Worm (Caenorhabditis elegans) whole organism, L4 larva: ENCODE results near the gene sek-4.

Experiments used
- R02D3.7 ChIP-seq: fragments of 150-350 bp; sonication (generic microtip); optimal IDR thresholded peaks from 3 replicates; lab custom pipeline; 2014; ENCODE audit warnings: missing biosample characterization, missing genetic modification characterization
- T26A8.4 ChIP-seq: fragments of 200-800 bp; sonication (Bioruptor generic); IDR thresholded peaks from 2 replicates; pipeline ENCODE4 v1.3.6; 2022; ENCODE audit warnings: missing genetic modification characterization, missing compliant biosample characterization
- Y75B8A.6 ChIP-seq: fragments of 200-800 bp; sonication (Bioruptor generic); IDR thresholded peaks from 2 replicates; pipeline ENCODE4 v1.3.6; 2022; ENCODE audit warnings: missing genetic modification reagents, missing genetic modification characterization, missing compliant biosample characterization
- aha-1 ChIP-seq: fragments of 150-350 bp; peaks from one replicate; lab custom pipeline; 2014; ENCODE audit warnings: missing biosample characterization, missing genetic modification characterization
- ceh-44 ChIP-seq: fragments of 200-800 bp; sonication (Bioruptor generic); IDR thresholded peaks from 2 replicates; pipeline ENCODE4 v1.3.6; 2022; ENCODE audit warnings: missing genetic modification reagents, missing genetic modification characterization, missing compliant biosample characterization
- ceh-62 ChIP-seq: sonication (generic microtip); optimal IDR thresholded peaks from 2 replicates; lab custom pipeline; 2017; ENCODE audit warnings: missing biosample characterization, missing genetic modification characterization
- daf-16 ChIP-seq, 3 experiments: sonication (generic microtip); optimal IDR thresholded peaks; 2 replicates each; lab custom pipeline; 2016 to 2017; ENCODE audit warnings: missing genetic modification characterization in 3 of 3, missing genetic modification reagents in 3 of 3, mild to moderate bottlenecking in 2 of 3, missing compliant biosample characterization in 2 of 3, missing biosample characterization in 1 of 3, moderate library complexity in 1 of 3
- dmd-6 ChIP-seq: fragments of 200-800 bp; sonication (Bioruptor generic); IDR thresholded peaks from 2 replicates; pipeline ENCODE4 v1.3.6; 2022; ENCODE audit warnings: missing genetic modification reagents, missing genetic modification characterization, missing compliant biosample characterization
- dve-1 ChIP-seq: sonication (generic microtip); optimal IDR thresholded peaks from 2 replicates; lab custom pipeline; 2017; ENCODE audit warnings: antibody characterized with exemption, mild to moderate bottlenecking, missing genetic modification characterization, missing compliant biosample characterization; ENCODE audit not compliant: insufficient read depth
- egl-43 ChIP-seq: fragments of 200-800 bp; sonication (Bioruptor generic); IDR thresholded peaks from 2 replicates; pipeline ENCODE4 v1.3.6; 2022; ENCODE audit warnings: missing genetic modification reagents, missing genetic modification characterization, missing compliant biosample characterization
- hif-1 ChIP-seq, 2 experiments: sonication (generic microtip); optimal IDR thresholded peaks; 2 replicates each; lab custom pipeline; 2016 to 2017; ENCODE audit warnings: missing compliant biosample characterization in 2 of 2, missing genetic modification characterization in 2 of 2, missing genetic modification reagents in 2 of 2, missing genotype in 2 of 2, mild to moderate bottlenecking in 1 of 2
- hlh-11 ChIP-seq: fragments of 200-800 bp; sonication (Bioruptor generic); optimal IDR thresholded peaks from 2 replicates; lab custom pipeline; 2018; ENCODE audit warnings: mild to moderate bottlenecking, missing genetic modification characterization, missing compliant biosample characterization
- hlh-30 ChIP-seq: sonication (generic microtip); optimal IDR thresholded peaks from 2 replicates; lab custom pipeline; 2017; ENCODE audit warnings: antibody characterized with exemption, mild to moderate bottlenecking, missing genetic modification characterization, missing compliant biosample characterization; ENCODE audit not compliant: insufficient read depth
- lim-7 ChIP-seq: fragments of 200-800 bp; sonication (Bioruptor generic); IDR thresholded peaks from 2 replicates; pipeline ENCODE4 v1.3.6; 2022; ENCODE audit warnings: missing genetic modification characterization, missing compliant biosample characterization
- lin-13 ChIP-seq: fragments of 150-350 bp; optimal IDR thresholded peaks from 2 replicates; lab custom pipeline; 2014; ENCODE audit warnings: missing biosample characterization, missing genetic modification reagents, missing genetic modification characterization
- lsy-2 ChIP-seq, 2 experiments: fragments of 150-350 bp in 1 of 2; sonication (generic microtip) in 1 of 2; optimal IDR thresholded peaks; 2 replicates each; lab custom pipeline; 2014 to 2017; ENCODE audit warnings: missing biosample characterization in 2 of 2, missing genetic modification characterization in 2 of 2
- mdl-1 ChIP-seq, 2 experiments: fragments of 150-350 bp in 1 of 2; sonication (generic microtip) in 1 of 2; optimal IDR thresholded peaks; 2 replicates each; lab custom pipeline; 2014 to 2017; ENCODE audit warnings: missing biosample characterization in 2 of 2, missing genetic modification characterization in 2 of 2
- mdt-29 ChIP-seq: fragments of 200-800 bp; sonication (Bioruptor generic); IDR thresholded peaks from 2 replicates; pipeline ENCODE4 v1.3.6; 2022; ENCODE audit warnings: missing genetic modification reagents, missing genetic modification characterization, missing compliant biosample characterization
- mep-1 ChIP-seq: fragments of 150-350 bp; sonication (generic microtip); optimal IDR thresholded peaks from 3 replicates; lab custom pipeline; 2014; ENCODE audit warnings: missing biosample characterization, missing genetic modification characterization
- mxl-3 ChIP-seq: fragments of 200-800 bp; sonication (Bioruptor generic); optimal IDR thresholded peaks from 2 replicates; lab custom pipeline; 2018; ENCODE audit warnings: mild to moderate bottlenecking, missing genetic modification characterization, missing compliant biosample characterization
- nhr-10 ChIP-seq: fragments of 150-350 bp; optimal IDR thresholded peaks from 2 replicates; lab custom pipeline; 2014; ENCODE audit warnings: missing biosample characterization, missing genetic modification characterization
- nhr-102 ChIP-seq: sonication (generic microtip); optimal IDR thresholded peaks from 2 replicates; lab custom pipeline; 2016; ENCODE audit warnings: mild to moderate bottlenecking, missing genetic modification characterization, moderate library complexity, missing compliant biosample characterization
- nhr-111 ChIP-seq: fragments of 200-800 bp; sonication (Bioruptor generic); optimal IDR thresholded peaks from 2 replicates; lab custom pipeline; 2018; ENCODE audit warnings: mild to moderate bottlenecking, missing genetic modification characterization, missing compliant biosample characterization
- nhr-28 ChIP-seq: fragments of 150-350 bp; optimal IDR thresholded peaks from 2 replicates; lab custom pipeline; 2014; ENCODE audit warnings: missing biosample characterization, missing genetic modification characterization
- pha-4 ChIP-seq, 2 experiments: fragments of 150-350 bp in 1 of 2; fragments of 200-800 bp in 1 of 2; sonication (Bioruptor generic) in 1 of 2; IDR thresholded peaks in 1 of 2; optimal IDR thresholded peaks in 1 of 2; 2 replicates each; pipeline versions ENCODE4 v1.3.6 to Lab custom; 2014 to 2022; ENCODE audit warnings: missing genetic modification characterization in 2 of 2, missing genetic modification reagents in 2 of 2, missing biosample characterization in 1 of 2, missing compliant biosample characterization in 1 of 2
- rbr-2 ChIP-seq: sonication (generic microtip); optimal IDR thresholded peaks from 2 replicates; lab custom pipeline; 2016; ENCODE audit warnings: missing genotype, missing genetic modification characterization, missing compliant biosample characterization
- sdz-12 ChIP-seq: fragments of 200-800 bp; sonication (Bioruptor generic); optimal IDR thresholded peaks from 2 replicates; lab custom pipeline; 2018; ENCODE audit warnings: mild to moderate bottlenecking, missing genetic modification characterization, missing compliant biosample characterization
- set-16 ChIP-seq: fragments of 200-800 bp; sonication (Bioruptor generic); IDR thresholded peaks from 2 replicates; pipeline ENCODE4 v1.3.6; 2022; ENCODE audit warnings: missing genetic modification reagents, missing genetic modification characterization, missing compliant biosample characterization
- spr-1 ChIP-seq: sonication (generic microtip); optimal IDR thresholded peaks from 2 replicates; lab custom pipeline; 2016; ENCODE audit warnings: mild to moderate bottlenecking, missing genetic modification characterization, missing compliant biosample characterization
- tra-1 ChIP-seq: fragments of 200-800 bp; sonication (Bioruptor generic); IDR thresholded peaks from 2 replicates; pipeline ENCODE4 v1.3.6; 2022; ENCODE audit warnings: missing genetic modification reagents, missing genetic modification characterization, missing compliant biosample characterization
- unc-130 ChIP-seq: sonication (generic microtip); optimal IDR thresholded peaks from 2 replicates; lab custom pipeline; 2016; ENCODE audit warnings: missing genetic modification reagents, missing genetic modification characterization, missing compliant biosample characterization
- unc-62 ChIP-seq, 3 experiments: fragments of 150-350 bp in 1 of 3; sonication (generic microtip); optimal IDR thresholded peaks in 2 of 3; peaks in 1 of 3; 1 replicate in 1 of 3; 2 replicates in 2 of 3; lab custom pipeline; 2014 to 2017; ENCODE audit warnings: missing biosample characterization in 3 of 3, missing genetic modification characterization in 3 of 3, missing genetic modification reagents in 3 of 3, missing genotype in 1 of 3
- zag-1 ChIP-seq: fragments of 150-350 bp; optimal IDR thresholded peaks from 2 replicates; lab custom pipeline; 2014; ENCODE audit warnings: missing biosample characterization, missing genetic modification characterization
- ztf-7 ChIP-seq: fragments of 150-350 bp; optimal IDR thresholded peaks from 2 replicates; lab custom pipeline; 2014; ENCODE audit warnings: missing biosample characterization, missing genetic modification characterization

The sek-4 gene

ce11 chrX:5354022-5354876 is 20.6 kb upstream of the sek-4 start, which contains the start of gene pfn-2 (continued):
- TF ChIP-seq lsy-2 (tag; optimal IDR thresholded peaks at IDR 0.05; lab: Kevin White, UChicago) (peak in 1 of 2 experiments; percentile 14), hlh-11 (peak; percentile 63), set-16 (GFP tag; lab: Robert Waterston, UW) (peak; percentile 94)

- TF ChIP-seq rbr-2 (no peak), sdz-12 (GFP tag; lab: Kevin White, UChicago) (no peak), R02D3.7 (no peak), mdt-29 (GFP tag; lab: Robert Waterston, UW) (peak; percentile 35; the same call in 1 of the 2 replicates), aha-1 (tag; lab: Kevin White, UChicago) (peak; percentile 100), zag-1 (tag; lab: Kevin White, UChicago) (no peak), dve-1 (tag; lab: Kevin White, UChicago) (peak; percentile 62), dmd-6 (GFP tag; lab: Robert Waterston, UW) (peak; percentile 57), ceh-44 (GFP tag; lab: Robert Waterston, UW) (no peak), hlh-30 (peak; percentile 77), lsy-2 (tag; optimal IDR thresholded peaks at IDR 0.05; lab: Kevin White, UChicago) (peak in 1 of 2 experiments; percentile 17), T26A8.4 (GFP tag; lab: Robert Waterston, UW) (0 out of 2 replicates have a peak, but pooled peaks have one; percentile 9), spr-1 (tag; lab: Kevin White, UChicago) (no peak), nhr-102 (tag; lab: Kevin White, UChicago) (no peak), ceh-62 (tag; lab: Kevin White, UChicago) (no peak), daf-16 (GFP tag; optimal IDR thresholded peaks at IDR 0.05; lab: Kevin White, UChicago) (no peak), daf-16 (tag; optimal IDR thresholded peaks at IDR 0.05; lab: Kevin White, UChicago) (peak; percentile 97), unc-62 (GFP tag; optimal IDR thresholded peaks at IDR 0.05 in 1 of 2; lab: Kevin White, UChicago) (no peak), unc-62 (tag; optimal IDR thresholded peaks at IDR 0.05; lab: Kevin White, UChicago) (no peak), lin-13 (GFP tag; lab: Kevin White, UChicago) (peak; percentile 18), Y75B8A.6 (0 out of 2 replicates have a peak, but pooled peaks have one; percentile 30), mep-1 (peak; percentile 45), mxl-3 (GFP tag; lab: Kevin White, UChicago) (no peak), nhr-111 (GFP tag; lab: Kevin White, UChicago) (no peak), hif-1 (tag; optimal IDR thresholded peaks at IDR 0.05; lab: Kevin White, UChicago) (peak; percentile 46 to 98), mdl-1 (tag; optimal IDR thresholded peaks at IDR 0.05; lab: Kevin White, UChicago) (peak in 1 of 2 experiments; percentile 4), nhr-10 (tag; lab: Kevin White, UChicago) (no peak), nhr-28 (tag; lab: Kevin White, UChicago) (peak; percentile 14), hlh-11 (peak; percentile 68), lim-7 (GFP tag; lab: Robert Waterston, UW) (no peak), unc-130 (GFP tag; lab: Kevin White, UChicago) (no peak), tra-1 (GFP tag; lab: Robert Waterston, UW) (no peak), pha-4 (GFP tag; IDR thresholded peaks at IDR 0.05; lab: Robert Waterston, UW) (no peak), pha-4 (tag; optimal IDR thresholded peaks at IDR 0.05; lab: Kevin White, UChicago) (peak; percentile 44)
- TF ChIP-seq, all 104 proteins: peak for 16
These were observed 19.6 kb upstream of the sek-4 start for ce11 chrX:5355253-5355652.

ce11 chrX:5360682-5361081 is 14.2 kb upstream of the sek-4 start:
- TF ChIP-seq hlh-30 (no peak), ztf-7 (tag; lab: Kevin White, UChicago) (no peak), egl-43 (GFP tag; lab: Robert Waterston, UW) (0 out of 2 replicates have a peak, but pooled peaks have one; percentile 33)
